Worm (Caenorhabditis elegans) whole organism, late embryonic: ENCODE data around the gene ZK829.9.

Experiments
- C38D4.7 ChIP-seq: fragments of 200-800 bp; sonication (Bioruptor generic); optimal IDR thresholded peaks from 2 replicates; lab custom pipeline; 2018; ENCODE audit warnings: mild to moderate bottlenecking, missing genetic modification characterization, moderate library complexity, missing compliant biosample characterization
- F13H6.1 ChIP-seq: sonication (generic microtip); optimal IDR thresholded peaks from 2 replicates; lab custom pipeline; 2016; ENCODE audit warnings: missing genetic modification characterization, missing compliant biosample characterization
- ceh-19 ChIP-seq: fragments of 200-800 bp; sonication (Bioruptor generic); optimal IDR thresholded peaks from 2 replicates; lab custom pipeline; 2018; ENCODE audit warnings: mild to moderate bottlenecking, missing genetic modification characterization, missing compliant biosample characterization
- ceh-2 ChIP-seq: sonication (generic microtip); optimal IDR thresholded peaks from 2 replicates; lab custom pipeline; 2016; ENCODE audit warnings: missing genotype, missing genetic modification characterization, missing compliant biosample characterization
- ceh-22 ChIP-seq: sonication (generic microtip); optimal IDR thresholded peaks from 2 replicates; lab custom pipeline; 2017; ENCODE audit warnings: missing biosample characterization, missing genetic modification characterization
- ceh-24 ChIP-seq: sonication (generic microtip); optimal IDR thresholded peaks from 2 replicates; lab custom pipeline; 2016; ENCODE audit warnings: mild to moderate bottlenecking, missing genetic modification characterization, missing compliant biosample characterization
- ceh-30 ChIP-seq: fragments of 150-350 bp; optimal IDR thresholded peaks from 2 replicates; lab custom pipeline; 2014; ENCODE audit warnings: missing biosample characterization, missing genetic modification characterization
- ceh-45 ChIP-seq: fragments of 200-800 bp; sonication (Bioruptor generic); IDR thresholded peaks from 2 replicates; pipeline ENCODE4 v1.3.6; 2022; ENCODE audit warnings: missing genetic modification reagents, missing genetic modification characterization, missing compliant biosample characterization
- ceh-6 ChIP-seq: fragments of 200-800 bp; sonication (Bioruptor generic); optimal IDR thresholded peaks from 2 replicates; lab custom pipeline; 2018; ENCODE audit warnings: mild to moderate bottlenecking, missing genetic modification characterization, missing compliant biosample characterization
- elt-2 ChIP-seq: sonication (generic microtip); optimal IDR thresholded peaks from 2 replicates; lab custom pipeline; 2016; ENCODE audit warnings: missing genetic modification reagents, missing genetic modification characterization, missing compliant biosample characterization
- fkh-10 ChIP-seq: fragments of 150-350 bp; optimal IDR thresholded peaks from 2 replicates; lab custom pipeline; 2014; ENCODE audit warnings: missing biosample characterization, missing genetic modification reagents, missing genetic modification characterization
- gmeb-2 ChIP-seq: sonication (generic microtip); optimal IDR thresholded peaks from 2 replicates; lab custom pipeline; 2016; ENCODE audit warnings: missing genetic modification characterization, inconsistent platforms, missing compliant biosample characterization
- hlh-30 ChIP-seq: sonication (generic microtip); optimal IDR thresholded peaks from 2 replicates; lab custom pipeline; 2017; ENCODE audit warnings: antibody characterized with exemption, missing genetic modification characterization, missing compliant biosample characterization; ENCODE audit not compliant: insufficient read depth
- lin-11 ChIP-seq: fragments of 200-800 bp; sonication (Bioruptor generic); optimal IDR thresholded peaks from 2 replicates; lab custom pipeline; 2018; ENCODE audit warnings: mild to moderate bottlenecking, missing genetic modification characterization, missing compliant biosample characterization
- mec-3 ChIP-seq: sonication (generic microtip); optimal IDR thresholded peaks from 2 replicates; lab custom pipeline; 2016; ENCODE audit warnings: borderline replicate concordance, missing genetic modification characterization, missing compliant biosample characterization
- nfya-1 ChIP-seq: sonication (generic microtip); optimal IDR thresholded peaks from 2 replicates; lab custom pipeline; 2017; ENCODE audit warnings: missing genetic modification characterization, mild to moderate bottlenecking, missing compliant biosample characterization, antibody characterized with exemption, moderate library complexity
- nhr-11 ChIP-seq: fragments of 150-350 bp; optimal IDR thresholded peaks from 2 replicates; lab custom pipeline; 2014; ENCODE audit warnings: missing biosample characterization, missing genetic modification characterization
- nhr-232 ChIP-seq: sonication (generic microtip); optimal IDR thresholded peaks from 2 replicates; lab custom pipeline; 2016; ENCODE audit warnings: missing genetic modification characterization, missing compliant biosample characterization
- npax-4 ChIP-seq: sonication (generic microtip); optimal IDR thresholded peaks from 2 replicates; lab custom pipeline; 2016; ENCODE audit warnings: missing genetic modification characterization, missing compliant biosample characterization
- pag-3 ChIP-seq: sonication (generic microtip); optimal IDR thresholded peaks from 2 replicates; lab custom pipeline; 2016; ENCODE audit warnings: missing compliant biosample characterization, missing genetic modification characterization, borderline replicate concordance
- pax-1 ChIP-seq: fragments of 150-350 bp; optimal IDR thresholded peaks from 2 replicates; lab custom pipeline; 2014; ENCODE audit warnings: missing biosample characterization, missing genetic modification characterization
- pha-4 ChIP-seq: fragments of 150-350 bp; optimal IDR thresholded peaks from 2 replicates; lab custom pipeline; 2018; ENCODE audit warnings: missing biosample characterization, missing genetic modification reagents, missing genetic modification characterization
- pqm-1 ChIP-seq: sonication (generic microtip); optimal IDR thresholded peaks from 2 replicates; lab custom pipeline; 2016; ENCODE audit warnings: missing genetic modification characterization, missing compliant biosample characterization
- rnt-1 ChIP-seq: sonication (generic microtip); optimal IDR thresholded peaks from 2 replicates; lab custom pipeline; 2016; ENCODE audit warnings: missing genetic modification characterization, missing compliant biosample characterization
- sdc-2 ChIP-seq: sonication (generic microtip); optimal IDR thresholded peaks from 2 replicates; lab custom pipeline; 2016; ENCODE audit warnings: missing genotype, missing genetic modification characterization, missing compliant biosample characterization
- sox-2 ChIP-seq: fragments of 200-800 bp; sonication (Bioruptor generic); IDR thresholded peaks from 2 replicates; pipeline ENCODE4 v1.3.6; 2022; ENCODE audit warnings: missing genetic modification reagents, missing genetic modification characterization, missing compliant biosample characterization
- syd-9 ChIP-seq: sonication (generic microtip); optimal IDR thresholded peaks from 2 replicates; lab custom pipeline; 2016; ENCODE audit warnings: mild to moderate bottlenecking, missing genetic modification characterization, moderate library complexity, missing compliant biosample characterization
- tbx-2 ChIP-seq: sonication (generic microtip); optimal IDR thresholded peaks from 2 replicates; lab custom pipeline; 2016; ENCODE audit warnings: missing genetic modification characterization, missing compliant biosample characterization
- tbx-7 ChIP-seq: sonication (generic microtip); optimal IDR thresholded peaks from 2 replicates; lab custom pipeline; 2016; ENCODE audit warnings: missing genotype, missing genetic modification characterization, missing compliant biosample characterization
- ttx-3 ChIP-seq: sonication (generic microtip); optimal IDR thresholded peaks from 2 replicates; lab custom pipeline; 2016; ENCODE audit warnings: missing genetic modification reagents, missing genetic modification characterization, missing compliant biosample characterization
- unc-3 ChIP-seq, 2 experiments: fragments of 200-800 bp in 1 of 2; sonication (Bioruptor generic) in 1 of 2; sonication (generic microtip) in 1 of 2; conservative IDR thresholded peaks in 1 of 2; optimal IDR thresholded peaks in 1 of 2; 2 replicates each; pipeline versions ENCODE4 v1.3.6 to Lab custom; 2016 to 2022; ENCODE audit warnings: missing compliant biosample characterization in 2 of 2, missing genetic modification characterization in 2 of 2, missing genetic modification reagents in 1 of 2

ZK829.9 gene

ce11 chrIV:12013120-12013519 is 42.8 kb downstream of the ZK829.9 start, which contains the start of gene spe-17:
Gene spe-17 (plus strand): TSS chrIV:12013420.
- TF ChIP-seq nhr-232 (tag; lab: Kevin White, UChicago) (no peak), ceh-2 (tag; lab: Kevin White, UChicago) (no peak), syd-9 (tag; lab: Kevin White, UChicago) (no peak), sdc-2 (tag; lab: Kevin White, UChicago) (no peak), F13H6.1 (tag; lab: Kevin White, UChicago) (no peak), ceh-30 (tag; lab: Kevin White, UChicago) (no peak), pag-3 (tag; lab: Kevin White, UChicago) (no peak), tbx-7 (tag; lab: Kevin White, UChicago) (no peak), ceh-19 (GFP tag; lab: Kevin White, UChicago) (no peak), fkh-10 (GFP tag; lab: Kevin White, UChicago) (no peak), ttx-3 (no peak)

ce11 chrIV:12015586-12015985 is 45.3 kb downstream of the ZK829.9 start, which contains the start of gene lips-6:
Gene lips-6 (minus strand): TSS chrIV:12015686.
- TF ChIP-seq ceh-45 (GFP tag; lab: Robert Waterston, UW) (no peak), C38D4.7 (GFP tag; lab: Kevin White, UChicago) (no peak), pax-1 (no peak), rnt-1 (no peak), unc-3 (GFP tag; conservative IDR thresholded peaks at IDR 0.05; lab: Robert Waterston, UW) (no peak), unc-3 (tag; optimal IDR thresholded peaks at IDR 0.05; lab: Kevin White, UChicago) (no peak), ceh-24 (tag; lab: Kevin White, UChicago) (no peak), nfya-1 (tag; lab: Kevin White, UChicago) (no peak), mec-3 (no peak), sox-2 (no peak), nhr-11 (tag; lab: Kevin White, UChicago) (no peak), pqm-1 (tag; lab: Kevin White, UChicago) (no peak)

ce11 chrIV:12018920-12019319 is 48.6 kb downstream of the ZK829.9 start:
- no peak for TF ChIP-seq ceh-22 (tag; lab: Kevin White, UChicago)
- no peak for TF ChIP-seq tbx-2
- TF ChIP-seq tbx-7 (tag; lab: Kevin White, UChicago), result no peak
- TF ChIP-seq hlh-30, result no peak
- no peak for TF ChIP-seq sox-2
- no peak for TF ChIP-seq gmeb-2 (tag; lab: Kevin White, UChicago)
- no peak for TF ChIP-seq ceh-19 (GFP tag; lab: Kevin White, UChicago)
- TF ChIP-seq lin-11 (tag; lab: Kevin White, UChicago), result no peak
- TF ChIP-seq npax-4 (tag; lab: Kevin White, UChicago), result no peak

ce11 chrIV:12021360-12021759 is 51.0 kb downstream of the ZK829.9 start:
- TF ChIP-seq nfya-1 (tag; lab: Kevin White, UChicago) (no peak), ceh-30 (tag; lab: Kevin White, UChicago) (no peak), sox-2 (no peak), pha-4 (tag; lab: Kevin White, UChicago) (no peak), ceh-6 (GFP tag; lab: Kevin White, UChicago) (no peak), elt-2 (tag; lab: Kevin White, UChicago) (no peak), ttx-3 (no peak), gmeb-2 (tag; lab: Kevin White, UChicago) (no peak)
